Fruit fly (Drosophila melanogaster) whole organism, embryonic: Measurements from ENCODE around the gene RhoGAP93B.

Experiments
- Blimp-1 ChIP-seq: fragments of 200-800 bp; sonication (Bioruptor generic); optimal IDR thresholded peaks from 3 replicates; lab custom pipeline; 2018; ENCODE audit warnings: missing biosample characterization, missing genetic modification characterization, mild to moderate bottlenecking, moderate library complexity, missing genetic modification reagents
- CG30403 ChIP-seq: fragments of 200-800 bp; sonication (Bioruptor generic); optimal IDR thresholded peaks from 3 replicates; lab custom pipeline; 2016; ENCODE audit warnings: missing biosample characterization, missing genetic modification characterization
- CG42726 ChIP-seq: fragments of 200-800 bp; sonication (Bioruptor generic); IDR thresholded peaks from 2 replicates; pipeline ENCODE4 v1.3.6; 2022; ENCODE audit warnings: missing biosample characterization, missing genetic modification characterization; ENCODE audit not compliant: partially characterized antibody
- H2.0 ChIP-seq: fragments of 200-800 bp; sonication (Bioruptor generic); IDR thresholded peaks from 2 replicates; pipeline ENCODE4 v1.3.6; 2022; ENCODE audit warnings: missing biosample characterization, missing genetic modification characterization
- caup ChIP-seq: fragments of 200-800 bp; sonication (Bioruptor generic); optimal IDR thresholded peaks from 3 replicates; lab custom pipeline; 2017; ENCODE audit warnings: missing biosample characterization, mild to moderate bottlenecking, missing genetic modification characterization, moderate library complexity; ENCODE audit not compliant: severe bottlenecking
- dysf ChIP-seq: fragments of 200-800 bp; sonication (Bioruptor generic); IDR thresholded peaks from 3 replicates; pipeline ENCODE4 v1.3.6; 2022; ENCODE audit warnings: missing biosample characterization, missing genetic modification characterization
- ind ChIP-seq: fragments of 200-800 bp; sonication (Bioruptor generic); optimal IDR thresholded peaks from 3 replicates; lab custom pipeline; 2016; ENCODE audit warnings: missing biosample characterization, missing genetic modification characterization
- ttk ChIP-seq: fragments of 200-800 bp; sonication (Bioruptor generic); IDR thresholded peaks from 2 replicates; pipeline ENCODE4 v2.1.2; 2022; ENCODE audit warnings: missing biosample characterization, missing genetic modification characterization
- zfh1 ChIP-seq: fragments of 200-800 bp; sonication (Bioruptor generic); IDR thresholded peaks from 3 replicates; pipeline ENCODE4 v1.3.6; 2022; ENCODE audit warnings: missing biosample characterization, missing genetic modification characterization

- TF ChIP-seq Blimp-1 (GFP tag; lab: Kevin White, UChicago) = no peak
- TF ChIP-seq zfh1 (GFP tag; lab: Robert Waterston, UW) = no peak
- no peak for TF ChIP-seq ttk
- TF ChIP-seq CG42726 (GFP tag; lab: Robert Waterston, UW) = no peak
- TF ChIP-seq H2.0 = no peak
- TF ChIP-seq ind (GFP tag; lab: Kevin White, UChicago) = no peak
- TF ChIP-seq dysf (GFP tag; lab: Robert Waterston, UW) = no peak
- TF ChIP-seq caup (GFP tag; lab: Kevin White, UChicago) = no peak
- TF ChIP-seq CG30403 = no peak
Measured at dm6 chr3R:21097160-21097559, 467 bp downstream of the RhoGAP93B start.
